Fruit fly (Drosophila melanogaster): ENCODE data around the gene CG7384.

Gene CG7384

dm6 chr2L:10506557-10507252 lies 3.5 kb downstream of the CG7384 start, which contains the start of the genes Myo31DF and CG6094 (continued):
- TF ChIP-seq Elba2 (GFP tag; optimal IDR thresholded peaks at IDR 0.05) (no peak), pho (GFP tag; optimal IDR thresholded peaks at IDR 0.05) (peak; percentile 55), MBD-R2 (GFP tag; IDR thresholded peaks at IDR 0.05) (peak; percentile 58; the same call in 1 of the 2 replicates), CkIIα-i1 (GFP tag; IDR thresholded peaks at IDR 0.05) (no peak), CG14667 (GFP tag; IDR thresholded peaks at IDR 0.05) (no peak), exex (tag; optimal IDR thresholded peaks at IDR 0.05) (peak; percentile 19), Ada2b (GFP tag; IDR thresholded peaks at IDR 0.05) (no peak), amos (GFP tag; IDR thresholded peaks at IDR 0.05; ENCODE audit: partially characterized antibody) (peak; percentile 57; the same call in 1 of the 2 replicates), Mrtf (GFP tag; IDR thresholded peaks at IDR 0.05) (no peak), CG18262 (tag; optimal IDR thresholded peaks at IDR 0.05) (no peak), nau (GFP tag; optimal IDR thresholded peaks at IDR 0.05) (no peak), Ets97D (GFP tag; optimal IDR thresholded peaks at IDR 0.05) (peak; percentile 81), E2f2 (GFP tag; IDR thresholded peaks at IDR 0.05) (peak; percentile 97), CG4617 (GFP tag; optimal IDR thresholded peaks at IDR 0.05; ENCODE audit: borderline replicate concordance) (peak; percentile 7), CG30431 (GFP tag; optimal IDR thresholded peaks at IDR 0.05) (no peak), Fer3 (tag; optimal IDR thresholded peaks at IDR 0.05) (peak; percentile 15), Camta (GFP tag; optimal IDR thresholded peaks at IDR 0.05) (peak; percentile 29), CG11398 (GFP tag; optimal IDR thresholded peaks at IDR 0.05) (peak; percentile 24), CG4854 (GFP tag; optimal IDR thresholded peaks at IDR 0.05) (no peak), Kr (GFP tag; optimal IDR thresholded peaks at IDR 0.05) (no peak), CG10959 (GFP tag; IDR thresholded peaks at IDR 0.05) (no peak), CG8924 (tag; optimal IDR thresholded peaks at IDR 0.05) (peak; percentile 9), bbx (GFP tag; IDR thresholded peaks at IDR 0.05; ENCODE audit: partially characterized antibody) (peak; percentile 65), CG10979 (tag; optimal IDR thresholded peaks at IDR 0.05) (no peak), Dbx (GFP tag; IDR thresholded peaks at IDR 0.05) (peak; percentile 80; the same call in 2 of the 3 replicates), CG13123 (GFP tag; optimal IDR thresholded peaks at IDR 0.05) (no peak), Bteb2 (GFP tag; optimal IDR thresholded peaks at IDR 0.05) (no peak), Usf (GFP tag; optimal IDR thresholded peaks at IDR 0.05) (no peak), danr (GFP tag; IDR thresholded peaks at IDR 0.05) (no peak), CG7987 (GFP tag; optimal IDR thresholded peaks at IDR 0.05) (peak; percentile 55), HmgZ (tag; optimal IDR thresholded peaks at IDR 0.05) (peak; percentile 81), gce (GFP tag; IDR thresholded peaks at IDR 0.05) (no peak), psq (GFP tag; optimal IDR thresholded peaks at IDR 0.05) (no peak), Nf-YA (GFP tag; IDR thresholded peaks at IDR 0.05) (no peak), tna (GFP tag; IDR thresholded peaks at IDR 0.05; ENCODE audit: partially characterized antibody) (peak; percentile 55; the same call in 1 of the 2 replicates), Nf-YB (GFP tag; optimal IDR thresholded peaks at IDR 0.05) (no peak), Dref (GFP tag; IDR thresholded peaks at IDR 0.05) (no peak; the same call in none of the 2 replicates), cato (GFP tag; optimal IDR thresholded peaks at IDR 0.05; ENCODE audit: borderline replicate concordance) (no peak), ken (GFP tag; IDR thresholded peaks at IDR 0.05) (peak; percentile 7; the same call in 1 of the 3 replicates), hb (GFP tag; IDR thresholded peaks at IDR 0.05; ENCODE audit: partially characterized antibody) (no peak), CG2678 (tag; optimal IDR thresholded peaks at IDR 0.05) (peak; percentile 49), CG10543 (GFP tag; optimal IDR thresholded peaks at IDR 0.05) (peak; percentile 44), sens (GFP tag) (peak; percentile 74), z (GFP tag; IDR thresholded peaks at IDR 0.05) (no peak), ems (GFP tag; optimal IDR thresholded peaks at IDR 0.05) (peak; percentile 68), stwl (tag; optimal IDR thresholded peaks at IDR 0.05) (peak; percentile 64), CG3847 (GFP tag; IDR thresholded peaks at IDR 0.05) (peak; percentile 59), maf-S (GFP tag; optimal IDR thresholded peaks at IDR 0.05) (no peak), CG10274 (GFP tag; optimal IDR thresholded peaks at IDR 0.05) (no peak), CG7839 (tag; optimal IDR thresholded peaks at IDR 0.05) (peak; percentile 8)
